Worm (Caenorhabditis elegans): ENCODE results near the gene dsh-2.

Gene dsh-2

ce11 chrII:5040631-5041156, 40.3 kb downstream of the dsh-2 start, which contains the start of gene F33G12.7:
Gene F33G12.7, minus strand, starts transcription at chrII:5040681.
- TF ChIP-seq ceh-82 (tag; optimal IDR thresholded peaks at IDR 0.05) = no peak
- TF ChIP-seq efl-1 (optimal IDR thresholded peaks at IDR 0.05) = peak in 1 of 2 experiments; percentile 22
- peak; percentile 46 to 84 for TF ChIP-seq efl-1 (GFP tag; optimal IDR thresholded peaks at IDR 0.05 in 1 of 2)
- peak in 1 of 2 experiments; percentile 50 for TF ChIP-seq lin-35 (GFP tag; optimal IDR thresholded peaks at IDR 0.05)
- no peak for TF ChIP-seq ceh-8 (GFP tag; optimal IDR thresholded peaks at IDR 0.05)
- TF ChIP-seq ces-1 (GFP tag; optimal IDR thresholded peaks at IDR 0.05) = no peak
- TF ChIP-seq alr-1 (tag; optimal IDR thresholded peaks at IDR 0.05; ENCODE audit: borderline replicate concordance) = no peak
- TF ChIP-seq zag-1 (tag; optimal IDR thresholded peaks at IDR 0.05) = no peak
- no peak for TF ChIP-seq rnt-1 (tag; optimal IDR thresholded peaks at IDR 0.05)
- TF ChIP-seq grh-1 (GFP tag; IDR thresholded peaks at IDR 0.05) = no peak
- TF ChIP-seq blmp-1 (tag; optimal IDR thresholded peaks at IDR 0.05) = no peak
- no peak for TF ChIP-seq nhr-28 (tag; optimal IDR thresholded peaks at IDR 0.05)
- TF ChIP-seq ztf-11 (tag; optimal IDR thresholded peaks at IDR 0.05) = no peak
- peak in 2 of 3 experiments; percentile 16 to 59 for TF ChIP-seq dpl-1 (GFP tag; optimal IDR thresholded peaks at IDR 0.05)
- no peak for TF ChIP-seq C04F5.9 (tag; optimal IDR thresholded peaks at IDR 0.05)
- no peak for TF ChIP-seq lin-14 (GFP tag; optimal IDR thresholded peaks at IDR 0.05)
- no peak for TF ChIP-seq mdl-1 (tag; optimal IDR thresholded peaks at IDR 0.05)
- peak in 1 of 2 experiments; percentile 43 for TF ChIP-seq lsy-2 (tag; optimal IDR thresholded peaks at IDR 0.05)
- no peak for TF ChIP-seq sox-4 (tag; optimal IDR thresholded peaks at IDR 0.05)

- peak; percentile 29 for TF ChIP-seq mep-1 (tag; optimal IDR thresholded peaks at IDR 0.05)
- peak; percentile 20 for TF ChIP-seq blmp-1 (tag; optimal IDR thresholded peaks at IDR 0.05)
- peak in 1 of 3 experiments; percentile 42 for TF ChIP-seq dpl-1 (GFP tag; optimal IDR thresholded peaks at IDR 0.05)
- TF ChIP-seq nhr-76 (tag; optimal IDR thresholded peaks at IDR 0.05) = no peak
- TF ChIP-seq lsy-2 (tag; optimal IDR thresholded peaks at IDR 0.05) = peak; percentile 6 to 31
- no peak for TF ChIP-seq grh-1 (GFP tag; IDR thresholded peaks at IDR 0.05)
- TF ChIP-seq F16B12.6 (tag; optimal IDR thresholded peaks at IDR 0.05) = peak; percentile 79
- TF ChIP-seq ztf-11 (tag; optimal IDR thresholded peaks at IDR 0.05) = no peak
- TF ChIP-seq efl-1 (optimal IDR thresholded peaks at IDR 0.05) = peak; percentile 10 to 33
- peak; percentile 38 to 84 for TF ChIP-seq efl-1 (GFP tag; optimal IDR thresholded peaks at IDR 0.05 in 1 of 2)
- peak in 1 of 2 experiments; percentile 55 for TF ChIP-seq lin-35 (GFP tag; optimal IDR thresholded peaks at IDR 0.05)
Observed at ce11 chrII:5039912-5040311, 41.1 kb downstream of the dsh-2 start, which contains the start of gene golg-2. Gene golg-2, minus strand, starts transcription at chrII:5040091.

- no peak for TF ChIP-seq efl-1 (optimal IDR thresholded peaks at IDR 0.05)
- peak in 1 of 2 experiments; percentile 53 for TF ChIP-seq efl-1 (GFP tag; optimal IDR thresholded peaks at IDR 0.05 in 1 of 2)
- TF ChIP-seq fkh-4 (tag; optimal IDR thresholded peaks at IDR 0.05; ENCODE audit: borderline replicate concordance) = no peak
Observed at ce11 chrII:5036128-5036527, 44.8 kb downstream of the dsh-2 start, which contains the start of gene lrr-1. Gene lrr-1, minus strand, starts transcription at chrII:5036439.

- TF ChIP-seq mep-1 (tag; optimal IDR thresholded peaks at IDR 0.05) = no peak
- TF ChIP-seq efl-3 (GFP tag; optimal IDR thresholded peaks at IDR 0.05) = no peak
- no peak for TF ChIP-seq dpl-1 (GFP tag; optimal IDR thresholded peaks at IDR 0.05)
- no peak for TF ChIP-seq skn-1 (tag; optimal IDR thresholded peaks at IDR 0.05)
- TF ChIP-seq jun-1 (tag; optimal IDR thresholded peaks at IDR 0.05) = no peak
- TF ChIP-seq hpl-2 (GFP tag; optimal IDR thresholded peaks at IDR 0.05) = no peak
- no peak for TF ChIP-seq lin-39 (tag; optimal IDR thresholded peaks at IDR 0.05)
Observed at ce11 chrII:5033935-5034334, 47.0 kb downstream of the dsh-2 start, which contains the start of gene F33G12.3. Gene F33G12.3, minus strand, starts transcription at chrII:5034035.

- TF ChIP-seq ztf-4 (tag; optimal IDR thresholded peaks at IDR 0.05) (peak; percentile 48), nhr-71 (tag; optimal IDR thresholded peaks at IDR 0.05) (peak; percentile 71), lin-14 (GFP tag; optimal IDR thresholded peaks at IDR 0.05) (peak; percentile 40), unc-86 (tag; optimal IDR thresholded peaks at IDR 0.05) (peak; percentile 13), nhr-77 (tag; optimal IDR thresholded peaks at IDR 0.05) (peak; percentile 9), xbp-1 (tag; optimal IDR thresholded peaks at IDR 0.05) (peak; percentile 55), elt-2 (tag; optimal IDR thresholded peaks at IDR 0.05) (peak; percentile 60), ceh-88 (GFP tag; IDR thresholded peaks at IDR 0.05) (no peak), lin-13 (GFP tag; optimal IDR thresholded peaks at IDR 0.05) (peak; percentile 23), blmp-1 (tag; optimal IDR thresholded peaks at IDR 0.05) (no peak), lin-35 (GFP tag; optimal IDR thresholded peaks at IDR 0.05) (peak; percentile 49 to 71), rnt-1 (tag; optimal IDR thresholded peaks at IDR 0.05) (peak; percentile 69), nhr-19 (GFP tag; conservative IDR thresholded peaks at IDR 0.05) (peak; percentile 70), nhr-28 (tag; optimal IDR thresholded peaks at IDR 0.05) (no peak), nhr-90 (tag; optimal IDR thresholded peaks at IDR 0.05; ENCODE audit: poor library complexity) (peak; percentile 38), sup-37 (GFP tag; optimal IDR thresholded peaks at IDR 0.05) (no peak), grh-1 (GFP tag; IDR thresholded peaks at IDR 0.05) (no peak), fos-1 (tag; optimal IDR thresholded peaks at IDR 0.05) (peak; percentile 55), C04F5.9 (tag; optimal IDR thresholded peaks at IDR 0.05) (no peak), alr-1 (tag; optimal IDR thresholded peaks at IDR 0.05; ENCODE audit: borderline replicate concordance) (no peak), ceh-8 (GFP tag; optimal IDR thresholded peaks at IDR 0.05) (no peak), tbx-2 (tag; optimal IDR thresholded peaks at IDR 0.05) (peak; percentile 27)
Observed at ce11 chrII:5032669-5033068, 48.3 kb downstream of the dsh-2 start.
